Fruit fly (Drosophila melanogaster) whole organism, embryonic: ENCODE measurements around the gene CG43999.

Experiments
- Aef1 ChIP-seq: fragments of 200-800 bp; sonication (Bioruptor generic); IDR thresholded peaks from 3 replicates; pipeline ENCODE4 v1.3.6; 2022; ENCODE audit warnings: missing biosample characterization, missing genetic modification characterization
- Atf6 ChIP-seq: fragments of 200-800 bp; sonication (Bioruptor generic); IDR thresholded peaks from 2 replicates; pipeline ENCODE4 v1.3.6; 2022; ENCODE audit warnings: missing biosample characterization, missing genetic modification characterization
- CG10147 ChIP-seq: fragments of 200-800 bp; sonication (Bioruptor generic); optimal IDR thresholded peaks from 2 replicates; lab custom pipeline; 2019; ENCODE audit warnings: missing biosample characterization, mild to moderate bottlenecking, missing genetic modification characterization, moderate library complexity
- CG10267 ChIP-seq: fragments of 200-800 bp; sonication (Bioruptor generic); optimal IDR thresholded peaks from 2 replicates; lab custom pipeline; 2018; ENCODE audit warnings: missing biosample characterization, mild to moderate bottlenecking, missing genetic modification characterization, moderate library complexity
- CG10274 ChIP-seq: fragments of 200-800 bp; sonication (Bioruptor generic); optimal IDR thresholded peaks from 3 replicates; lab custom pipeline; 2017; ENCODE audit warnings: missing biosample characterization, mild to moderate bottlenecking, missing genetic modification characterization
- CG10959 ChIP-seq: fragments of 200-800 bp; sonication (Bioruptor generic); IDR thresholded peaks from 2 replicates; pipeline ENCODE4 v1.3.6; 2022; ENCODE audit warnings: missing biosample characterization, missing genetic modification characterization
- CG12155 ChIP-seq: fragments of 200-800 bp; sonication (Bioruptor generic); optimal IDR thresholded peaks from 3 replicates; lab custom pipeline; 2016; ENCODE audit warnings: missing biosample characterization, missing genetic modification characterization
- CG12744 ChIP-seq: fragments of 200-800 bp; sonication (Bioruptor generic); optimal IDR thresholded peaks from 2 replicates; lab custom pipeline; 2016; ENCODE audit warnings: missing biosample characterization, missing genetic modification characterization
- CG18262 ChIP-seq: fragments of 200-800 bp; optimal IDR thresholded peaks from 3 replicates; lab custom pipeline; 2019; ENCODE audit warnings: missing biosample characterization, mild to moderate bottlenecking, missing genetic modification characterization, moderate library complexity
- CG2199 ChIP-seq: fragments of 200-800 bp; sonication (Bioruptor generic); IDR thresholded peaks from 3 replicates; pipeline ENCODE4 v1.3.6; 2022; ENCODE audit warnings: missing biosample characterization, missing genetic modification characterization
- CG3065 ChIP-seq: fragments of 200-800 bp; sonication (Bioruptor generic); optimal IDR thresholded peaks from 2 replicates; lab custom pipeline; 2016; ENCODE audit warnings: missing biosample characterization, missing genetic modification characterization
- CG3163 ChIP-seq: fragments of 200-800 bp; sonication (Bioruptor generic); optimal IDR thresholded peaks from 3 replicates; lab custom pipeline; 2016; ENCODE audit warnings: missing biosample characterization, missing genetic modification characterization
- CG32532 ChIP-seq: fragments of 200-800 bp; sonication (Bioruptor generic); IDR thresholded peaks from 2 replicates; pipeline ENCODE4 v1.3.6; 2022; ENCODE audit warnings: missing biosample characterization, missing genetic modification characterization
- CG3847 ChIP-seq: fragments of 200-800 bp; sonication (Bioruptor generic); IDR thresholded peaks from 2 replicates; pipeline ENCODE4 v1.3.6; 2022; ENCODE audit warnings: missing biosample characterization, missing genetic modification characterization
- CG4328 ChIP-seq: fragments of 200-800 bp; sonication (Bioruptor generic); optimal IDR thresholded peaks from 3 replicates; lab custom pipeline; 2017; ENCODE audit warnings: missing biosample characterization, missing genetic modification reagents, missing genetic modification characterization
- CG4730 ChIP-seq: fragments of 200-800 bp; sonication (Bioruptor generic); IDR thresholded peaks from 2 replicates; pipeline ENCODE4 v1.3.6; 2022; ENCODE audit warnings: missing biosample characterization, missing genetic modification characterization
- CG6683 ChIP-seq: fragments of 200-800 bp; sonication (Bioruptor generic); optimal IDR thresholded peaks from 2 replicates; lab custom pipeline; 2017; ENCODE audit warnings: missing biosample characterization, mild to moderate bottlenecking, missing genetic modification characterization, missing genetic modification reagents
- CG6689 ChIP-seq: fragments of 200-800 bp; sonication (Bioruptor generic); IDR thresholded peaks from 2 replicates; pipeline ENCODE4 v1.3.6; 2022; ENCODE audit warnings: missing biosample characterization, missing genetic modification characterization
- CG7928 ChIP-seq: fragments of 200-800 bp; sonication (Bioruptor generic); optimal IDR thresholded peaks from 2 replicates; lab custom pipeline; 2017; ENCODE audit warnings: missing biosample characterization, mild to moderate bottlenecking, missing genetic modification characterization
- CG8924 ChIP-seq: fragments of 200-800 bp; optimal IDR thresholded peaks from 3 replicates; lab custom pipeline; 2019; ENCODE audit warnings: missing biosample characterization, mild to moderate bottlenecking, missing genetic modification characterization, moderate library complexity
- CTCF ChIP-seq: fragments of 200-800 bp; sonication (Bioruptor generic); optimal IDR thresholded peaks from 2 replicates; lab custom pipeline; 2017; ENCODE audit warnings: missing biosample characterization, mild to moderate bottlenecking, missing genetic modification characterization, moderate library complexity
- Camta ChIP-seq: fragments of 200-800 bp; sonication (Bioruptor generic); optimal IDR thresholded peaks from 2 replicates; lab custom pipeline; 2016; ENCODE audit warnings: missing biosample characterization, missing genetic modification characterization
- CoRest ChIP-seq: fragments of 200-800 bp; sonication (Bioruptor generic); optimal IDR thresholded peaks from 3 replicates; lab custom pipeline; 2018; ENCODE audit warnings: missing biosample characterization, mild to moderate bottlenecking, missing genetic modification characterization, moderate library complexity
- Dad ChIP-seq: fragments of 200-800 bp; sonication (Bioruptor generic); optimal IDR thresholded peaks from 3 replicates; lab custom pipeline; 2016; ENCODE audit warnings: missing biosample characterization, missing genetic modification characterization
- Dek ChIP-seq: fragments of 200-800 bp; sonication (Bioruptor generic); optimal IDR thresholded peaks from 3 replicates; lab custom pipeline; 2019; ENCODE audit warnings: missing biosample characterization, mild to moderate bottlenecking, missing genetic modification characterization, moderate library complexity
- Drgx ChIP-seq: fragments of 200-800 bp; sonication (Bioruptor generic); IDR thresholded peaks from 2 replicates; pipeline ENCODE4 v1.3.6; 2022; ENCODE audit warnings: missing biosample characterization, missing genetic modification characterization
- E2f1 ChIP-seq: fragments of 200-800 bp; sonication (Bioruptor generic); IDR thresholded peaks from 2 replicates; pipeline ENCODE4 v1.3.6; 2022; ENCODE audit warnings: missing biosample characterization, missing genetic modification characterization
- E2f2 ChIP-seq: fragments of 200-800 bp; sonication (Bioruptor generic); IDR thresholded peaks from 2 replicates; pipeline ENCODE4 v1.3.6; 2022; ENCODE audit warnings: missing biosample characterization, missing genetic modification characterization
- Fer1 ChIP-seq: fragments of 200-800 bp; sonication (Bioruptor generic); optimal IDR thresholded peaks from 2 replicates; lab custom pipeline; 2017; ENCODE audit warnings: missing biosample characterization, mild to moderate bottlenecking, missing genetic modification characterization
- H15 ChIP-seq: fragments of 200-800 bp; sonication (Bioruptor generic); IDR thresholded peaks from 3 replicates; pipeline ENCODE4 v1.3.6; 2022; ENCODE audit warnings: missing biosample characterization, missing genetic modification characterization
- Hmx ChIP-seq: fragments of 200-800 bp; sonication (Bioruptor generic); optimal IDR thresholded peaks from 2 replicates; lab custom pipeline; 2016; ENCODE audit warnings: missing biosample characterization, missing genetic modification characterization
- NK7.1 ChIP-seq: fragments of 200-800 bp; sonication (Bioruptor generic); optimal IDR thresholded peaks from 3 replicates; lab custom pipeline; 2016; ENCODE audit warnings: missing biosample characterization, missing genetic modification characterization
- Oli ChIP-seq: fragments of 200-800 bp; sonication (Bioruptor generic); optimal IDR thresholded peaks from 2 replicates; lab custom pipeline; 2018; ENCODE audit warnings: missing biosample characterization, mild to moderate bottlenecking, missing genetic modification characterization, moderate library complexity
- Xrp1 ChIP-seq: fragments of 200-800 bp; sonication (Bioruptor generic); IDR thresholded peaks from 2 replicates; pipeline ENCODE4 v1.3.6; 2022; ENCODE audit warnings: missing biosample characterization, missing genetic modification characterization
- ato ChIP-seq: fragments of 200-800 bp; sonication (Bioruptor generic); IDR thresholded peaks from 2 replicates; pipeline ENCODE4 v1.3.6; 2022; ENCODE audit warnings: missing biosample characterization, missing genetic modification characterization; ENCODE audit not compliant: partially characterized antibody
- croc ChIP-seq: fragments of 200-800 bp; sonication (Bioruptor generic); conservative IDR thresholded peaks from 3 replicates; pipeline ENCODE4 v1.3.6; 2022; ENCODE audit warnings: missing biosample characterization, missing genetic modification characterization
- danr ChIP-seq: fragments of 200-800 bp; sonication (Bioruptor generic); IDR thresholded peaks from 2 replicates; pipeline ENCODE4 v1.3.6; 2022; ENCODE audit warnings: missing biosample characterization, missing genetic modification characterization
- disco-r ChIP-seq: fragments of 200-800 bp; sonication (Bioruptor generic); optimal IDR thresholded peaks from 2 replicates; lab custom pipeline; 2016; ENCODE audit warnings: missing biosample characterization, missing genetic modification characterization
- ems ChIP-seq: fragments of 200-800 bp; sonication (Bioruptor generic); optimal IDR thresholded peaks from 3 replicates; lab custom pipeline; 2016; ENCODE audit warnings: missing biosample characterization, missing genetic modification characterization
- fd102C ChIP-seq: fragments of 200-800 bp; sonication (Bioruptor generic); optimal IDR thresholded peaks from 2 replicates; lab custom pipeline; 2018; ENCODE audit warnings: missing biosample characterization, mild to moderate bottlenecking, missing genetic modification characterization, moderate library complexity
- fru ChIP-seq: fragments of >200 bp; optimal IDR thresholded peaks from 2 replicates; lab custom pipeline; 2017
- gro ChIP-seq: fragments of 200-800 bp; sonication (Bioruptor generic); optimal IDR thresholded peaks from 2 replicates; lab custom pipeline; 2016; ENCODE audit warnings: missing biosample characterization, missing genetic modification characterization
- gsb-n ChIP-seq: fragments of 200-800 bp; sonication (Bioruptor generic); optimal IDR thresholded peaks from 3 replicates; lab custom pipeline; 2018; ENCODE audit warnings: missing biosample characterization, mild to moderate bottlenecking, missing genetic modification characterization
- her ChIP-seq: fragments of 200-800 bp; sonication (Bioruptor generic); optimal IDR thresholded peaks from 2 replicates; lab custom pipeline; 2016; ENCODE audit warnings: missing biosample characterization, missing genetic modification characterization
- jumu ChIP-seq: fragments of 200-800 bp; sonication (Bioruptor generic); optimal IDR thresholded peaks from 3 replicates; lab custom pipeline; 2016; ENCODE audit warnings: missing biosample characterization, missing genetic modification characterization
- knrl ChIP-seq: fragments of 200-800 bp; sonication (Bioruptor generic); IDR thresholded peaks from 3 replicates; pipeline ENCODE4 v1.3.6; 2022; ENCODE audit warnings: missing biosample characterization, missing genetic modification characterization; ENCODE audit not compliant: partially characterized antibody
- peb ChIP-seq: fragments of 200-800 bp; sonication (Bioruptor generic); IDR thresholded peaks from 2 replicates; pipeline ENCODE4 v1.3.6; 2022; ENCODE audit warnings: missing biosample characterization, missing genetic modification characterization
- row ChIP-seq: fragments of 200-800 bp; sonication (Bioruptor generic); IDR thresholded peaks from 3 replicates; pipeline ENCODE4 v1.3.6; 2022; ENCODE audit warnings: missing biosample characterization, missing genetic modification characterization
- salm ChIP-seq: fragments of 200-800 bp; sonication (Bioruptor generic); optimal IDR thresholded peaks from 2 replicates; lab custom pipeline; 2018; ENCODE audit warnings: missing biosample characterization, mild to moderate bottlenecking, missing genetic modification characterization
- sima ChIP-seq: fragments of 200-800 bp; sonication (Bioruptor generic); optimal IDR thresholded peaks from 2 replicates; lab custom pipeline; 2016; ENCODE audit warnings: missing biosample characterization, missing genetic modification characterization
- z ChIP-seq: fragments of 200-800 bp; sonication (Bioruptor generic); IDR thresholded peaks from 3 replicates; pipeline ENCODE4 v1.3.6; 2022; ENCODE audit warnings: missing biosample characterization, missing genetic modification characterization
- zfh1 ChIP-seq: fragments of 200-800 bp; sonication (Bioruptor generic); IDR thresholded peaks from 3 replicates; pipeline ENCODE4 v1.3.6; 2022; ENCODE audit warnings: missing biosample characterization, missing genetic modification characterization

CG43999 gene

dm6 chr3R:23958091-23958838 is 29.5 kb upstream of the CG43999 start, which contains the start of the genes GluProRS and AP-1sigma (continued):
- TF ChIP-seq Dek (tag; lab: Kevin White, UChicago) (peak; percentile 88), CG4328 (GFP tag; lab: Kevin White, UChicago) (peak; percentile 85), CG10267 (peak; percentile 82), her (GFP tag; lab: Kevin White, UChicago) (peak; percentile 46), Dad (peak; percentile 86), CG10959 (GFP tag; lab: Robert Waterston, UW) (peak; percentile 93), CG3065 (GFP tag; lab: Kevin White, UChicago) (peak; percentile 89), CG7928 (GFP tag; lab: Kevin White, UChicago) (peak; percentile 44), Oli (tag; lab: Kevin White, UChicago) (peak; percentile 83), peb (GFP tag; lab: Robert Waterston, UW) (peak; percentile 91), CG12155 (GFP tag; lab: Kevin White, UChicago) (peak; percentile 92), gsb-n (peak; percentile 87), H15 (peak; percentile 94), salm (tag; lab: Kevin White, UChicago) (peak; percentile 52), CG3163 (GFP tag; lab: Kevin White, UChicago) (peak; percentile 48), CoRest (tag; lab: Kevin White, UChicago) (peak; percentile 92), Drgx (peak; percentile 92), danr (GFP tag; lab: Robert Waterston, UW) (peak; percentile 93), gro (GFP tag; lab: Kevin White, UChicago) (peak; percentile 52), Fer1 (GFP tag; lab: Kevin White, UChicago) (peak; percentile 83), knrl (peak; percentile 97), Camta (GFP tag; lab: Kevin White, UChicago) (peak; percentile 80), fd102C (GFP tag; lab: Kevin White, UChicago) (peak; percentile 59), Atf6 (peak; percentile 94), CG10147 (GFP tag; lab: Kevin White, UChicago) (no peak), jumu (GFP tag; lab: Kevin White, UChicago) (peak; percentile 83), CG6683 (peak; percentile 68), ato (GFP tag; lab: Robert Waterston, UW) (peak; percentile 67), NK7.1 (GFP tag; lab: Kevin White, UChicago) (peak; percentile 58), CG18262 (tag; lab: Kevin White, UChicago) (peak; percentile 87), CG4730 (GFP tag; lab: Robert Waterston, UW) (peak; percentile 93), Hmx (GFP tag; lab: Kevin White, UChicago) (no peak), fru (lab: Kevin White, UChicago) (no peak), zfh1 (GFP tag; lab: Robert Waterston, UW) (peak; percentile 97), CG10274 (peak; percentile 56), Aef1 (GFP tag; lab: Robert Waterston, UW) (peak; percentile 95), CG32532 (GFP tag; lab: Robert Waterston, UW) (peak; percentile 95), sima (peak; percentile 39), CG8924 (tag; lab: Kevin White, UChicago) (peak; percentile 88), row (peak; percentile 99), CTCF (GFP tag; lab: Kevin White, UChicago) (no peak), disco-r (GFP tag; lab: Kevin White, UChicago) (peak; percentile 42), E2f2 (GFP tag; lab: Robert Waterston, UW) (peak; percentile 69), E2f1 (GFP tag; lab: Robert Waterston, UW) (peak; percentile 96), CG2199 (GFP tag; lab: Robert Waterston, UW) (peak; percentile 92), CG3847 (peak; percentile 96), CG6689 (GFP tag; lab: Robert Waterston, UW) (peak; percentile 94), z (0 out of 3 replicates have a peak, but pooled peaks have one; percentile 53), ems (peak; percentile 87), Xrp1 (GFP tag; lab: Robert Waterston, UW) (peak; percentile 96), CG12744 (GFP tag; lab: Kevin White, UChicago) (peak; percentile 62), croc (peak; percentile 92)
